Fruit fly (Drosophila melanogaster) whole organism, embryonic: ENCODE measurements around the gene Ire1.

Experiments
- BEAF-32 ChIP-seq: fragments of 200-800 bp; sonication (Bioruptor generic); optimal IDR thresholded peaks from 3 replicates; lab custom pipeline; 2017; ENCODE audit warnings: missing biosample characterization, missing genetic modification characterization, mild to moderate bottlenecking, moderate library complexity, missing genetic modification reagents
- CG10565 ChIP-seq: fragments of 200-800 bp; sonication (Bioruptor generic); optimal IDR thresholded peaks from 3 replicates; lab custom pipeline; 2016; ENCODE audit warnings: missing biosample characterization, mild to moderate bottlenecking, missing genetic modification characterization
- CG11085 ChIP-seq: fragments of 200-800 bp; sonication (Bioruptor generic); IDR thresholded peaks from 2 replicates; pipeline ENCODE4 v1.3.6; 2022; ENCODE audit warnings: missing biosample characterization, missing genetic modification characterization
- CG15479 ChIP-seq: fragments of 200-800 bp; sonication (Bioruptor generic); optimal IDR thresholded peaks from 3 replicates; lab custom pipeline; 2019; ENCODE audit warnings: missing biosample characterization, mild to moderate bottlenecking, missing genetic modification characterization, moderate library complexity
- CG17359 ChIP-seq: fragments of 200-800 bp; sonication (Bioruptor generic); optimal IDR thresholded peaks from 3 replicates; lab custom pipeline; 2018; ENCODE audit warnings: missing biosample characterization, mild to moderate bottlenecking, missing genetic modification characterization, moderate library complexity
- CG17385 ChIP-seq: fragments of 200-800 bp; sonication (Bioruptor generic); optimal IDR thresholded peaks from 3 replicates; lab custom pipeline; 2018; ENCODE audit warnings: missing biosample characterization, mild to moderate bottlenecking, missing genetic modification characterization
- CG18599 ChIP-seq: fragments of 200-800 bp; sonication (Bioruptor generic); optimal IDR thresholded peaks from 3 replicates; lab custom pipeline; 2017; ENCODE audit warnings: missing biosample characterization, missing genetic modification characterization, mild to moderate bottlenecking, moderate library complexity, missing genetic modification reagents
- CG2129 ChIP-seq: fragments of 200-800 bp; sonication (Bioruptor generic); IDR thresholded peaks from 2 replicates; pipeline ENCODE4 v1.3.6; 2022; ENCODE audit warnings: missing biosample characterization, missing genetic modification characterization; ENCODE audit not compliant: partially characterized antibody
- CG5180 ChIP-seq: fragments of 200-800 bp; sonication (Bioruptor generic); optimal IDR thresholded peaks from 3 replicates; lab custom pipeline; 2017; ENCODE audit warnings: missing biosample characterization, missing genetic modification characterization, mild to moderate bottlenecking, moderate library complexity, missing genetic modification reagents
- CG6813 ChIP-seq: fragments of 200-800 bp; sonication (Bioruptor generic); optimal IDR thresholded peaks from 2 replicates; lab custom pipeline; 2017; ENCODE audit warnings: missing biosample characterization, missing genetic modification characterization, mild to moderate bottlenecking, moderate library complexity, missing genetic modification reagents
- CG7556 ChIP-seq: fragments of 200-800 bp; sonication (Bioruptor generic); optimal IDR thresholded peaks from 2 replicates; lab custom pipeline; 2017; ENCODE audit warnings: missing biosample characterization, mild to moderate bottlenecking, missing genetic modification characterization
- CG7987 ChIP-seq: fragments of 200-800 bp; sonication (Bioruptor generic); optimal IDR thresholded peaks from 2 replicates; lab custom pipeline; 2018; ENCODE audit warnings: missing biosample characterization, mild to moderate bottlenecking, missing genetic modification characterization, moderate library complexity
- CkIIα-i1 ChIP-seq: fragments of 200-800 bp; sonication (Bioruptor generic); IDR thresholded peaks from 2 replicates; pipeline ENCODE4 v1.3.6; 2022; ENCODE audit warnings: missing biosample characterization, missing genetic modification characterization
- Eip74EF ChIP-seq, 2 experiments: fragments of 200-800 bp in 1 of 2; fragments of >200 bp in 1 of 2; sonication (Bioruptor generic) in 1 of 2; optimal IDR thresholded peaks; 2 replicates each; lab custom pipeline; 2017 to 2019; ENCODE audit warnings: missing biosample characterization in 2 of 2, missing genetic modification characterization in 2 of 2, mild to moderate bottlenecking in 1 of 2, moderate library complexity in 1 of 2
- HLH3B ChIP-seq: fragments of 200-800 bp; sonication (Bioruptor generic); IDR thresholded peaks from 2 replicates; pipeline ENCODE4 v1.3.6; 2022; ENCODE audit warnings: missing biosample characterization, missing genetic modification characterization
- Hmr ChIP-seq: fragments of 200-800 bp; sonication (Bioruptor generic); optimal IDR thresholded peaks from 3 replicates; lab custom pipeline; 2017; ENCODE audit warnings: mild to moderate bottlenecking, missing biosample characterization, missing genetic modification reagents, missing genetic modification characterization
- Hr51 ChIP-seq, 2 experiments: fragments of 200-800 bp; sonication (Bioruptor generic); optimal IDR thresholded peaks; 2 replicates in 1 of 2; 3 replicates in 1 of 2; lab custom pipeline; 2016 to 2018; ENCODE audit warnings: missing biosample characterization in 2 of 2, missing genetic modification characterization in 2 of 2, mild to moderate bottlenecking in 1 of 2, moderate library complexity in 1 of 2
- Oli ChIP-seq: fragments of 200-800 bp; sonication (Bioruptor generic); optimal IDR thresholded peaks from 2 replicates; lab custom pipeline; 2018; ENCODE audit warnings: missing biosample characterization, mild to moderate bottlenecking, missing genetic modification characterization, moderate library complexity
- Pdp1 ChIP-seq, 2 experiments: fragments of 200-800 bp; sonication (Bioruptor generic); optimal IDR thresholded peaks; 3 replicates each; lab custom pipeline; 2016; ENCODE audit warnings: missing biosample characterization in 2 of 2, missing genetic modification characterization in 2 of 2, mild to moderate bottlenecking in 1 of 2, moderate library complexity in 1 of 2
- Ptx1 ChIP-seq: fragments of 200-800 bp; sonication (Bioruptor generic); IDR thresholded peaks from 2 replicates; pipeline ENCODE4 v1.3.6; 2022; ENCODE audit warnings: missing biosample characterization, missing genetic modification characterization
- Sox102F ChIP-seq: fragments of 200-800 bp; sonication (Bioruptor generic); optimal IDR thresholded peaks from 2 replicates; lab custom pipeline; 2018; ENCODE audit warnings: missing biosample characterization, mild to moderate bottlenecking, missing genetic modification characterization, moderate library complexity
- Ssrp ChIP-seq: fragments of 200-800 bp; sonication (Bioruptor generic); optimal IDR thresholded peaks from 2 replicates; lab custom pipeline; 2018; ENCODE audit warnings: missing biosample characterization, mild to moderate bottlenecking, missing genetic modification characterization, moderate library complexity
- bowl ChIP-seq: fragments of 200-800 bp; sonication (Bioruptor generic); IDR thresholded peaks from 2 replicates; pipeline ENCODE4 v1.3.6; 2022; ENCODE audit warnings: missing biosample characterization, missing genetic modification characterization
- btn ChIP-seq: fragments of 200-800 bp; sonication (Bioruptor generic); optimal IDR thresholded peaks from 2 replicates; lab custom pipeline; 2016; ENCODE audit warnings: missing biosample characterization, missing genetic modification characterization
- chn ChIP-seq: fragments of 200-800 bp; sonication (Bioruptor generic); optimal IDR thresholded peaks from 2 replicates; lab custom pipeline; 2016; ENCODE audit warnings: missing biosample characterization, missing genetic modification characterization
- da ChIP-seq: fragments of 200-800 bp; sonication (Bioruptor generic); optimal IDR thresholded peaks from 2 replicates; lab custom pipeline; 2016; ENCODE audit warnings: missing biosample characterization, missing genetic modification characterization
- fd3F ChIP-seq: fragments of 200-800 bp; sonication (Bioruptor generic); optimal IDR thresholded peaks from 2 replicates; lab custom pipeline; 2018; ENCODE audit warnings: missing biosample characterization, mild to moderate bottlenecking, missing genetic modification characterization, moderate library complexity
- ftz-f1 ChIP-seq: fragments of 200-800 bp; sonication (Bioruptor generic); optimal IDR thresholded peaks from 2 replicates; lab custom pipeline; 2016; ENCODE audit warnings: missing biosample characterization, missing genetic modification characterization
- gsb ChIP-seq: fragments of 200-800 bp; sonication (Bioruptor generic); IDR thresholded peaks from 2 replicates; pipeline ENCODE4 v1.3.6; 2022; ENCODE audit warnings: missing biosample characterization, missing genetic modification characterization
- inv ChIP-seq: fragments of 200-800 bp; sonication (Bioruptor generic); IDR thresholded peaks from 2 replicates; pipeline ENCODE4 v1.3.6; 2022; ENCODE audit warnings: missing biosample characterization, missing genetic modification characterization; ENCODE audit not compliant: partially characterized antibody
- lbe ChIP-seq: fragments of 200-800 bp; sonication (Bioruptor generic); optimal IDR thresholded peaks from 2 replicates; lab custom pipeline; 2016; ENCODE audit warnings: missing biosample characterization, mild to moderate bottlenecking, missing genetic modification characterization
- lov ChIP-seq, 2 experiments: fragments of 200-800 bp in 1 of 2; fragments of >200 bp in 1 of 2; sonication (Bioruptor generic) in 1 of 2; IDR thresholded peaks in 1 of 2; optimal IDR thresholded peaks in 1 of 2; 2 replicates in 1 of 2; 3 replicates in 1 of 2; pipeline versions ENCODE4 v1.3.6 to Lab custom; 2017 to 2022; ENCODE audit warnings: missing biosample characterization in 1 of 2, missing genetic modification characterization in 1 of 2
- nau ChIP-seq: fragments of 200-800 bp; sonication (Bioruptor generic); optimal IDR thresholded peaks from 3 replicates; lab custom pipeline; 2017; ENCODE audit warnings: missing biosample characterization, mild to moderate bottlenecking, missing genetic modification characterization, missing genetic modification reagents
- pb ChIP-seq: fragments of 200-800 bp; sonication (Bioruptor generic); optimal IDR thresholded peaks from 3 replicates; lab custom pipeline; 2016; ENCODE audit warnings: missing biosample characterization, missing genetic modification characterization
- pita ChIP-seq: fragments of 200-800 bp; sonication (Bioruptor generic); optimal IDR thresholded peaks from 2 replicates; lab custom pipeline; 2017; ENCODE audit warnings: missing biosample characterization, mild to moderate bottlenecking, missing genetic modification characterization
- scrt ChIP-seq: fragments of 200-800 bp; sonication (Bioruptor generic); optimal IDR thresholded peaks from 2 replicates; lab custom pipeline; 2018; ENCODE audit warnings: missing biosample characterization, mild to moderate bottlenecking, missing genetic modification characterization, moderate library complexity
- sd ChIP-seq: fragments of 200-800 bp; sonication (Bioruptor generic); optimal IDR thresholded peaks from 3 replicates; lab custom pipeline; 2018; ENCODE audit warnings: missing biosample characterization, mild to moderate bottlenecking, missing genetic modification characterization, moderate library complexity
- seq ChIP-seq: fragments of 200-800 bp; sonication (Bioruptor generic); IDR thresholded peaks from 2 replicates; pipeline ENCODE4 v1.3.6; 2022; ENCODE audit warnings: missing biosample characterization, missing genetic modification characterization
- sug ChIP-seq: fragments of 200-800 bp; optimal IDR thresholded peaks from 2 replicates; lab custom pipeline; 2019; ENCODE audit warnings: missing biosample characterization, mild to moderate bottlenecking, missing genetic modification characterization, moderate library complexity
- tio ChIP-seq: fragments of 200-800 bp; sonication (Bioruptor generic); optimal IDR thresholded peaks from 2 replicates; lab custom pipeline; 2017; ENCODE audit warnings: missing biosample characterization, missing genetic modification characterization, inconsistent platforms
- tll ChIP-seq, 2 experiments: fragments of 200-800 bp in 1 of 2; fragments of >200 bp in 1 of 2; sonication (Bioruptor generic) in 1 of 2; optimal IDR thresholded peaks; 2 replicates each; lab custom pipeline; 2017 to 2019; ENCODE audit warnings: missing biosample characterization in 2 of 2, missing genetic modification characterization in 2 of 2, mild to moderate bottlenecking in 1 of 2, moderate library complexity in 1 of 2
- usp ChIP-seq: fragments of >200 bp; optimal IDR thresholded peaks from 2 replicates; lab custom pipeline; 2017; ENCODE audit warnings: missing biosample characterization, missing genetic modification characterization
- wor ChIP-seq: fragments of 200-800 bp; sonication (Bioruptor generic); IDR thresholded peaks from 2 replicates; pipeline ENCODE4 v1.3.6; 2022; ENCODE audit warnings: missing biosample characterization, missing genetic modification characterization

The Ire1 gene

DNA sequence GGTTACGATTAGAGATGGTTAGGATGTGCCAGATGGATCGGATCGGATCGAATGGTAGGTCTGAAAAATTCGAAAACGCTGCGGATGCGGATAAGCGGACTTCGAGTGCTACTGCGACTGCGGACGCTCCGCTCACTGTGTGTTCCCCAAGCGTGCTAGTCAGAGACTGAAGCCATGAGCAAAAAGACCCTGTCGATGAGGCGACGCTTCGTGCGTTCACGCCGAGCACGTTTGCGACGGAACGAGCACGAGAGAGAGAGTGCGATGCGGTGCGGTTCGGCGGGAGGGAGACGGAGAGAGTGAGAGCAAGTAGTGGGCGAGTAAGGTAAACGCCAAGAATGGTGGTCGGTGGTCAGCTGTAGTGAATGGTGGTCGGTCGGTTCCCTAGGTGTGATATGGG lies 24.4 kb downstream of the Ire1 start, which contains the start of gene bnl (continued):
- TF ChIP-seq inv (GFP tag; lab: Robert Waterston, UW): peak; percentile 8; the same call in 1 of the 2 replicates
- TF ChIP-seq CG15479 (GFP tag; lab: Kevin White, UChicago): peak; percentile 67
- no peak for TF ChIP-seq pita (GFP tag; lab: Kevin White, UChicago)
- TF ChIP-seq CG17359 (tag; lab: Kevin White, UChicago): no peak
- TF ChIP-seq fd3F: no peak
- no peak for TF ChIP-seq lov (optimal IDR thresholded peaks at IDR 0.05; lab: Kevin White, UChicago)
- TF ChIP-seq lov (GFP tag; IDR thresholded peaks at IDR 0.05; lab: Robert Waterston, UW): peak; percentile 53; the same call in 2 of the 3 replicates
- peak; percentile 35 for TF ChIP-seq chn (GFP tag; lab: Kevin White, UChicago)
- peak; percentile 62 for TF ChIP-seq CG5180
- peak; percentile 62 for TF ChIP-seq CG7987 (GFP tag; lab: Kevin White, UChicago)
- TF ChIP-seq tll (GFP tag; optimal IDR thresholded peaks at IDR 0.05; lab: Kevin White, UChicago): peak in 1 of 2 experiments; percentile 24
- no peak; the same call in 1 of the 2 replicates for TF ChIP-seq HLH3B
- peak; percentile 54 for TF ChIP-seq CG18599
- no peak for TF ChIP-seq da (GFP tag; lab: Kevin White, UChicago)
- peak; percentile 4 for TF ChIP-seq Oli (tag; lab: Kevin White, UChicago)
- TF ChIP-seq CG11085: no peak
- TF ChIP-seq CG6813 (GFP tag; lab: Kevin White, UChicago): peak; percentile 46
- peak in 1 of 2 experiments; percentile 62 for TF ChIP-seq Eip74EF (GFP tag; optimal IDR thresholded peaks at IDR 0.05; lab: Kevin White, UChicago)
- no peak for TF ChIP-seq CG7556 (GFP tag; lab: Kevin White, UChicago)
- peak; percentile 30 for TF ChIP-seq BEAF-32
- no peak for TF ChIP-seq wor
- TF ChIP-seq lbe (GFP tag; lab: Kevin White, UChicago): no peak
- peak; percentile 62 for TF ChIP-seq btn (GFP tag; lab: Kevin White, UChicago)
- no peak for TF ChIP-seq Ssrp (tag; lab: Kevin White, UChicago)
- no peak for TF ChIP-seq CG10565 (GFP tag; lab: Kevin White, UChicago)
- peak; percentile 72 for TF ChIP-seq pb (GFP tag; lab: Kevin White, UChicago)
- peak; percentile 51; the same call in 1 of the 2 replicates for TF ChIP-seq gsb (GFP tag; lab: Robert Waterston, UW)
- no peak for TF ChIP-seq Sox102F (GFP tag; lab: Kevin White, UChicago)
- TF ChIP-seq CkIIα-i1: no peak
- peak; percentile 62 for TF ChIP-seq sd (tag; lab: Kevin White, UChicago)
- no peak for TF ChIP-seq scrt (GFP tag; lab: Kevin White, UChicago)
- TF ChIP-seq Hr51 (GFP tag; optimal IDR thresholded peaks at IDR 0.05; lab: Kevin White, UChicago): peak in 1 of 2 experiments; percentile 11
- peak; percentile 81 for TF ChIP-seq ftz-f1 (GFP tag; lab: Kevin White, UChicago)
- no peak for TF ChIP-seq tio
- TF ChIP-seq CG2129 (GFP tag; lab: Robert Waterston, UW): no peak
- no peak for TF ChIP-seq usp
- TF ChIP-seq Pdp1 (GFP tag; optimal IDR thresholded peaks at IDR 0.05; lab: Kevin White, UChicago): peak; percentile 8 to 47
- peak; percentile 32 for TF ChIP-seq CG17385
- TF ChIP-seq nau (GFP tag; lab: Kevin White, UChicago): peak; percentile 59
- TF ChIP-seq bowl (GFP tag; lab: Robert Waterston, UW): no peak; the same call in 1 of the 2 replicates
- TF ChIP-seq Ptx1 (GFP tag; lab: Robert Waterston, UW): no peak
- TF ChIP-seq seq: peak; percentile 41; the same call in 1 of the 2 replicates
- TF ChIP-seq sug (tag; lab: Kevin White, UChicago): peak; percentile 62
- TF ChIP-seq Hmr (GFP tag; lab: Kevin White, UChicago): peak; percentile 54
